Fruit fly (Drosophila melanogaster): ENCODE data around the gene CG12236.
A peak's percentile ranks its signal among the peaks of the same experiment; 100 is the strongest.

The CG12236 gene

dm6 chrX:5899241-5900145 is 8.4 kb upstream of the CG12236 start (continued):
- TF ChIP-seq CG12155 (GFP tag; optimal IDR thresholded peaks at IDR 0.05): peak; percentile 93
- TF ChIP-seq CG33213 (GFP tag; optimal IDR thresholded peaks at IDR 0.05): peak; percentile 15
- TF ChIP-seq Med (GFP tag): peak; percentile 78
- TF ChIP-seq insv (GFP tag; optimal IDR thresholded peaks at IDR 0.05): peak in 1 of 2 experiments; percentile 12
- TF ChIP-seq Trl (optimal IDR thresholded peaks at IDR 0.05): peak; percentile 83 to 85
- no peak for TF ChIP-seq Trl (GFP tag; optimal IDR thresholded peaks at IDR 0.05)
- 0 out of 2 replicates have a peak, but pooled peaks have one; percentile 18 for TF ChIP-seq Bgb (GFP tag; IDR thresholded peaks at IDR 0.05; ENCODE audit: partially characterized antibody)
- peak; percentile 21 for TF ChIP-seq Hand (GFP tag; optimal IDR thresholded peaks at IDR 0.05)
- TF ChIP-seq CG17829 (tag; optimal IDR thresholded peaks at IDR 0.05): no peak
- TF ChIP-seq otp (GFP tag; IDR thresholded peaks at IDR 0.05): 0 out of 3 replicates have a peak, but pooled peaks have one; percentile 63
- TF ChIP-seq dm (GFP tag; optimal IDR thresholded peaks at IDR 0.05): no peak
- 0 out of 2 replicates have a peak, but pooled peaks have one; percentile 38 for TF ChIP-seq CG14441 (GFP tag; IDR thresholded peaks at IDR 0.05)
- TF ChIP-seq corto (GFP tag; optimal IDR thresholded peaks at IDR 0.05): peak; percentile 92
- TF ChIP-seq Awh (GFP tag; IDR thresholded peaks at IDR 0.05): peak; percentile 31; the same call in 1 of the 2 replicates
- TF ChIP-seq Dbx (GFP tag; IDR thresholded peaks at IDR 0.05): no peak; the same call in 1 of the 3 replicates
- TF ChIP-seq CG6813 (GFP tag; optimal IDR thresholded peaks at IDR 0.05): peak; percentile 55
- peak; percentile 51 for TF ChIP-seq BtbVII (GFP tag; optimal IDR thresholded peaks at IDR 0.05)
- TF ChIP-seq CG5953 (GFP tag; IDR thresholded peaks at IDR 0.05): no peak
- TF ChIP-seq CG31388 (GFP tag; optimal IDR thresholded peaks at IDR 0.05): no peak
- TF ChIP-seq cg (GFP tag; optimal IDR thresholded peaks at IDR 0.05): peak; percentile 61
- peak; percentile 17 for TF ChIP-seq Sox102F (GFP tag; optimal IDR thresholded peaks at IDR 0.05)
- peak; percentile 26 for TF ChIP-seq HHEX (GFP tag; optimal IDR thresholded peaks at IDR 0.05)
- peak; percentile 78 for TF ChIP-seq CG1832 (GFP tag; optimal IDR thresholded peaks at IDR 0.05)
- TF ChIP-seq lab (GFP tag; optimal IDR thresholded peaks at IDR 0.05): peak; percentile 61
- peak; percentile 22 for TF ChIP-seq ash1 (GFP tag; optimal IDR thresholded peaks at IDR 0.05)
- peak; percentile 54 for TF ChIP-seq ewg (GFP tag; optimal IDR thresholded peaks at IDR 0.05)
- peak; percentile 28; the same call in 2 of the 3 replicates for TF ChIP-seq row (GFP tag; IDR thresholded peaks at IDR 0.05)
- TF ChIP-seq pfk (GFP tag; optimal IDR thresholded peaks at IDR 0.05): peak; percentile 15
- no peak for TF ChIP-seq Lhr (GFP tag; optimal IDR thresholded peaks at IDR 0.05)
- peak; percentile 15 for TF ChIP-seq CG12299 (tag; optimal IDR thresholded peaks at IDR 0.05)
- no peak for TF ChIP-seq CG7839 (tag; optimal IDR thresholded peaks at IDR 0.05)
- TF ChIP-seq mirr (GFP tag; optimal IDR thresholded peaks at IDR 0.05): peak; percentile 3
- peak; percentile 26 for TF ChIP-seq CG13296 (GFP tag; optimal IDR thresholded peaks at IDR 0.05)
- TF ChIP-seq hb (GFP tag; IDR thresholded peaks at IDR 0.05; ENCODE audit: partially characterized antibody): no peak
- peak; percentile 14 for TF ChIP-seq CG18599 (GFP tag; optimal IDR thresholded peaks at IDR 0.05)
- TF ChIP-seq CrebB (tag; optimal IDR thresholded peaks at IDR 0.05): peak; percentile 23
- no peak for TF ChIP-seq CG4854 (GFP tag; optimal IDR thresholded peaks at IDR 0.05)
- TF ChIP-seq twi (tag; optimal IDR thresholded peaks at IDR 0.05): peak; percentile 70
- TF ChIP-seq MESR4 (GFP tag; optimal IDR thresholded peaks at IDR 0.05): no peak
- peak; percentile 27 for TF ChIP-seq Blimp-1 (GFP tag; optimal IDR thresholded peaks at IDR 0.05)
- peak; percentile 30 for TF ChIP-seq CG3407 (GFP tag; optimal IDR thresholded peaks at IDR 0.05)
- no peak for TF ChIP-seq Sin3A (optimal IDR thresholded peaks at IDR 0.05)
- TF ChIP-seq CG15479 (GFP tag; optimal IDR thresholded peaks at IDR 0.05): no peak
- TF ChIP-seq crol (GFP tag; IDR thresholded peaks at IDR 0.05): peak; percentile 100
- no peak for TF ChIP-seq amos (GFP tag; IDR thresholded peaks at IDR 0.05; ENCODE audit: partially characterized antibody)
- 0 out of 3 replicates have a peak, but pooled peaks have one; percentile 4 for TF ChIP-seq sr (GFP tag; IDR thresholded peaks at IDR 0.05)
- peak; percentile 35 for TF ChIP-seq fru (optimal IDR thresholded peaks at IDR 0.05)
- peak; percentile 23; the same call in 1 of the 2 replicates for TF ChIP-seq slbo (GFP tag; IDR thresholded peaks at IDR 0.05)

All from whole organism, embryonic.